Worm (Caenorhabditis elegans): ENCODE data around the gene tdp-1.

The tdp-1 gene

DNA sequence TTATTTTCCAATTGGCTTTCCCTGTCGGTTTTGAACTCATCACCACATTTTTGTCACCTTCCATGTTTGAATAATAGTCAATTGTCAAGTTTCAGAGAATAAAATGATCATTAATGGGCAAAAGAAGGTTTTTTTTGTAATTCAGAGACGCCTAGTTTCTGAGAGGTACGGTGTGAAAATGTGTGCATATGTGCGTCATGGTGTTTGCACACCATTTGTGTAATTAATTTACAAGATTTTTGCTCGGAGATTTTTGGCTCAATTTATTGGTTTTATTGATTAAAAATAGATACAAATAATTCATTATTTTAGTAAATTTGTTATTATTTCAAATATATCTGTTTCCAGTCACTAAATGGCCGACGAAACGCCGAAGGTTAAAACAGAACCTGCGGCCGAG is at the start of gene tdp-1, which contains the start of gene F44G4.3:
TSS of gene tdp-1 (plus strand) at position 347 of the 400 bp plus-strand sequence.
TSS of gene F44G4.3 (minus strand) at position 184 of the 400 bp plus-strand sequence.
- no peak for TF ChIP-seq tab-1 (GFP tag; IDR thresholded peaks at IDR 0.05)
- TF ChIP-seq flt-1 (GFP tag; IDR thresholded peaks at IDR 0.05) = no peak
- TF ChIP-seq ztf-29 (GFP tag; IDR thresholded peaks at IDR 0.05) = no peak
- TF ChIP-seq ztf-23 (GFP tag; IDR thresholded peaks at IDR 0.05) = no peak
- TF ChIP-seq cog-1 (tag; optimal IDR thresholded peaks at IDR 0.05) = no peak
- TF ChIP-seq ref-1 (GFP tag; conservative IDR thresholded peaks at IDR 0.05) = no peak
- TF ChIP-seq klf-2 (GFP tag; conservative IDR thresholded peaks at IDR 0.05) = no peak
- no peak for TF ChIP-seq T22C8.4 (GFP tag; IDR thresholded peaks at IDR 0.05)
- no peak for TF ChIP-seq med-1 (GFP tag; optimal IDR thresholded peaks at IDR 0.05; ENCODE audit: insufficient read depth)

DNA sequence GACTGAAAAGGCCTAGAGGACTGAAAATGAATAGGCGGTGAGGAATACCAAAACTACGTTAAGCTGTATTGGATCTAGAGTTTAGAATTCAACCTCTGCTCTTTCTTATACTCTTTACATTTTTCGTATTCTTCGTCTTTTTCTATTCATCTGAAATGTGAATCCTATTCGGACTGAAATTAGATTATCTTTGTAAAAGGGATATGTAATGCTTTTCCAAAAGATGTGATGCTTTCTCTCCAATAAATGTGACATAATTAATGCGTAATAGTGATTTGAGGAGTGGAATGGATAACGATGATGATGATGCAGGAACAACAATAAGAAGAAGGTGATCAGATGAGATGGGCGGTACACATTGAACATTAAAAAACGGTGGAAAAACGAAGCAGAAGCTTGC is 49.0 kb upstream of the tdp-1 start:
- TF ChIP-seq med-1 (GFP tag; optimal IDR thresholded peaks at IDR 0.05; ENCODE audit: insufficient read depth) (no peak), ref-1 (GFP tag; conservative IDR thresholded peaks at IDR 0.05) (no peak), cog-1 (tag; optimal IDR thresholded peaks at IDR 0.05) (no peak), tab-1 (GFP tag; IDR thresholded peaks at IDR 0.05) (no peak), ztf-23 (GFP tag; IDR thresholded peaks at IDR 0.05) (no peak), ztf-29 (GFP tag; IDR thresholded peaks at IDR 0.05) (no peak), flt-1 (GFP tag; IDR thresholded peaks at IDR 0.05) (no peak), klf-2 (GFP tag; conservative IDR thresholded peaks at IDR 0.05) (no peak), T22C8.4 (GFP tag; IDR thresholded peaks at IDR 0.05) (no peak)

DNA sequence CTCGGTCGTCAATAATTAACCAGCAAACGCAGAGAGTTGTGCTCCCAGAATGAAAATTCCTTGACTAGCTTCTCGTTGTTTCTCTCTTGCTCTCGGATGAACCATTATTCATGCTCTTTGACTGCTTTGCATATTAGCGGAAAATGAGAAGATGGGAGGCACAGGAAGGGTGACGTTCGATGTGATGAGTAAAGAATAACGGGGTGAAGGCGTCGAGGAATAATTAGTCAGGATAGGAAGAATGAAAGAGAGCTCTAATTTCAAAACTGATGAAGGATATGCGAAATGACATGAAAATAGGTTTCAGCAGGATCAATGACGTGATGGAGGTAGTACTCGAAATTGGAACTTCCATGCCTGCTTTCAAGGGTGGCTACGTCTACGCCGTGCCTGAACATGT is 46.4 kb upstream of the tdp-1 start:
- TF ChIP-seq ztf-29 (GFP tag; IDR thresholded peaks at IDR 0.05) (no peak), cog-1 (tag; optimal IDR thresholded peaks at IDR 0.05) (no peak), flt-1 (GFP tag; IDR thresholded peaks at IDR 0.05) (no peak), klf-2 (GFP tag; conservative IDR thresholded peaks at IDR 0.05) (no peak), ref-1 (GFP tag; conservative IDR thresholded peaks at IDR 0.05) (no peak)

DNA sequence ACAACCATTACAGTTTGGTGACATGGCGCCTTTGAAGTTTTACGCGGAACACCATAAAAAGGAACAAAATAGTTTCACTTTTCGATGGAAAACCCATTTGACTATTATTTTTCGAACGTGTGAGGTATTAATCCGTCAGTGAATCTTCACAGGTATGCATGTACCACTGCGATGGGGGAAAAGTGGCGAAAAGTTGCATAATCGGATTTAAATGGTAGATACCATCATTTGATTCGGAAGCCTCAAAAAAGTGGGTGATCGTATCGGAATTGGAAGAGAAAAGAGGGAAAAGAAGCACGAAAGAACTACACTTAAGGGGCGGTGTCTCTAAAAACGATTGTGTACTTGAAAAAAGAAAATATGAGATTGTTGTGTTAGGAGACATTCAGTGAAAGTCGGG is 43.9 kb upstream of the tdp-1 start:
- TF ChIP-seq cog-1 (tag; optimal IDR thresholded peaks at IDR 0.05) = no peak
- TF ChIP-seq flt-1 (GFP tag; IDR thresholded peaks at IDR 0.05) = no peak
- TF ChIP-seq klf-2 (GFP tag; conservative IDR thresholded peaks at IDR 0.05) = no peak
- TF ChIP-seq T22C8.4 (GFP tag; IDR thresholded peaks at IDR 0.05) = no peak
- no peak for TF ChIP-seq tab-1 (GFP tag; IDR thresholded peaks at IDR 0.05)

DNA sequence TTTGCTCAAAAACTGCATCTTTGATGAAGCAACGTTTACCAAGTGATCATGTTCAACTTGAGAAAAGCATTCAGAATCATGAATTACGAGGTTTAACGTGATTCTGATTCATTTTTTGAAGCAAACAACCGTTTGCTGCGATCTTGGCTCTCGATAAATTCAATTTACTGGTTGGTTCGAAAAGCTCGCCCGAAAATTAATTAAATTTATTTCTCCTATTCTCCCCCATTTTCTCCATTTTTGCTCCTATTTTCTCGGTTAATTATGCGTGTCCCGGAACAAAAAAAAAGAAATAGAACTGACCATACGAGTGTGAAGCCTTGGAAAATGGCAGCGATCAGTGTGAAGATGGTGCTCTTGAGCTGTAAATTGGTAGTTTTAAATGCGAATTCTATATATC is 40.7 kb upstream of the tdp-1 start:
- no peak for TF ChIP-seq med-1 (GFP tag; optimal IDR thresholded peaks at IDR 0.05; ENCODE audit: insufficient read depth)
- TF ChIP-seq cog-1 (tag; optimal IDR thresholded peaks at IDR 0.05) = no peak
- no peak for TF ChIP-seq tab-1 (GFP tag; IDR thresholded peaks at IDR 0.05)
- no peak for TF ChIP-seq ref-1 (GFP tag; conservative IDR thresholded peaks at IDR 0.05)
- TF ChIP-seq T22C8.4 (GFP tag; IDR thresholded peaks at IDR 0.05) = no peak
- no peak for TF ChIP-seq flt-1 (GFP tag; IDR thresholded peaks at IDR 0.05)
- no peak for TF ChIP-seq ztf-29 (GFP tag; IDR thresholded peaks at IDR 0.05)
- no peak for TF ChIP-seq klf-2 (GFP tag; conservative IDR thresholded peaks at IDR 0.05)
- no peak for TF ChIP-seq ztf-23 (GFP tag; IDR thresholded peaks at IDR 0.05)

DNA sequence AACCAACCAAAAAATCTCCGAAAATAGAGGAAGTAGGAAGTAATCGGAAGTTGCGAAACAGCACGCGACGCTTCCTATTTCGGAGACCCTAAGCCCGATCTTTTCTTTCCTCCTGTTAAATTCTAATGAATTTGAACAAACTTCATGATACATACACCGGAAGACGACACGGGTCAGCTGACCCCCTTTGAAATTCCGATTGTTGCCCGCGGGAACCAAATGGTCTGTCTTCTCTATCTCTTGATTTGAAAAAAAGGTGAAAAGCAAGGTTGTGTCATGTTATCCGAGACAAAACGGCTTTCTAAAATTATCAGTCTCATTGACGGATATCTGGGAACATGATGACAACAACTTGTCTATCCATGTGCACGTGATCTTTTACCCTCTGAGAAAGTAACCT is 38.5 kb upstream of the tdp-1 start:
- TF ChIP-seq T22C8.4 (GFP tag; IDR thresholded peaks at IDR 0.05) (no peak), ztf-29 (GFP tag; IDR thresholded peaks at IDR 0.05) (no peak), tab-1 (GFP tag; IDR thresholded peaks at IDR 0.05) (no peak), ref-1 (GFP tag; conservative IDR thresholded peaks at IDR 0.05) (no peak), klf-2 (GFP tag; conservative IDR thresholded peaks at IDR 0.05) (no peak), ztf-23 (GFP tag; IDR thresholded peaks at IDR 0.05) (no peak), flt-1 (GFP tag; IDR thresholded peaks at IDR 0.05) (no peak), cog-1 (tag; optimal IDR thresholded peaks at IDR 0.05) (no peak), med-1 (GFP tag; optimal IDR thresholded peaks at IDR 0.05; ENCODE audit: insufficient read depth) (no peak)

DNA sequence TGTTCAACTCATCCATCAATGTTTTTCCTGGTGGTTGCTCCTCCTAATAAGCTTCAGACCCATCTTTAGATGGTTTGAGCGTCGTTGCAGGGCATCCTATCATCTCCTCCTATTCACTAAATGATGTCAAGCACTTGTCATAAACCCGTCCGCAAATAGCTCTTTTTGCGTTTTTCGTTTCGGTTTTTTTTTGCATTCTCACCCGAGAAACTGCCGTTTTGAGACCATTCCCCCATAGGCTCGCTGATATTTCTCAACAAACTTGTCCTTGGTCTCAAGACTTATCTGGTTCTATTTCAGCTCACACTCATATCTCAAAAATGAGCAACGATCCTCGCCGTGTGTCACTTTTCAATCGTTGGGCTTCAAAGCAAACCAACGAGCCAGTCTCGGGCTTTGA is 37.2 kb upstream of the tdp-1 start, which contains the start of gene cal-2:
TSS of gene cal-2 (plus strand) at position 301 of the 400 bp plus-strand sequence.
- TF ChIP-seq tab-1 (GFP tag; IDR thresholded peaks at IDR 0.05) = no peak

DNA sequence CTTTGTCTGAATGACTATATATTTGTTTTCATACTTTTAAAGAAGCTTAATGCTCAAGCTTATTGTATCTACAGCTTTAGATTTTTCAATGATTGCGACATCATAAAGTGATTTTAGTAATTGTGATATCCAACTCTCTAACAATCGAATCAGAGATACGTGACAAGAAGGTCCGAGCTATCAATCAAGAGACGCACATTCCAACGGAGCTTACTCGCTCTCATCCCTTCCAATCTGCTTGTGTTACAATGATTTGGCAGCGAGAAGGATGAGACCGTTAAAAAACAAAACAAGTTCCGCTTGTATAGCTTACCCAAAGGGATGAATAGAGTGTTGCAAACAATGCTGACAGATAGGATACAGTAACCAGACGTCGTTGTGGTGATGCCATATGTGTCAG is 36.2 kb upstream of the tdp-1 start:
- TF ChIP-seq klf-2 (GFP tag; conservative IDR thresholded peaks at IDR 0.05) (no peak), med-1 (GFP tag; optimal IDR thresholded peaks at IDR 0.05; ENCODE audit: insufficient read depth) (no peak), flt-1 (GFP tag; IDR thresholded peaks at IDR 0.05) (no peak), T22C8.4 (GFP tag; IDR thresholded peaks at IDR 0.05) (no peak)

DNA sequence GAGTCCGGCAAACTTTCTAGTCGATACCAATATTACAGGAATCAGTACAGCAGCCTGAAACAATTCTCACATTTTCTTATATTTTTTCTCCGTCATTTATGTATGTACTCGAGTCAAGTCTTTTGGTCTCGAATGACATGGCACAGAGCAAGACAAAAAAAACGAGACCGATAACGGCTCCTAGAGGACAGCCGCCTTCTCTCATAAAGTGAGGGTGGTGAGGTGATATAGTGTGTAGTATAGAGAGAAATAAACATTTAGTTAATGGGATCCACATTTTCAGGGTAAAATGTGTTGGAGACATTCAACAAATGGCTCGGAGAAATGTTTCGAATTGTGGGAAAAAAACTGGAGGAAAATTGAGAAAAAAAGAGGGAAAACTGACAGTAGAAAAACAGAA is 35.4 kb upstream of the tdp-1 start:
- no peak for TF ChIP-seq ztf-29 (GFP tag; IDR thresholded peaks at IDR 0.05)
- TF ChIP-seq cog-1 (tag; optimal IDR thresholded peaks at IDR 0.05) = no peak
- no peak for TF ChIP-seq ztf-23 (GFP tag; IDR thresholded peaks at IDR 0.05)
- TF ChIP-seq klf-2 (GFP tag; conservative IDR thresholded peaks at IDR 0.05) = no peak
- no peak for TF ChIP-seq med-1 (GFP tag; optimal IDR thresholded peaks at IDR 0.05; ENCODE audit: insufficient read depth)
- TF ChIP-seq ref-1 (GFP tag; conservative IDR thresholded peaks at IDR 0.05) = no peak
- TF ChIP-seq flt-1 (GFP tag; IDR thresholded peaks at IDR 0.05) = no peak
- no peak for TF ChIP-seq T22C8.4 (GFP tag; IDR thresholded peaks at IDR 0.05)
- no peak for TF ChIP-seq tab-1 (GFP tag; IDR thresholded peaks at IDR 0.05)

DNA sequence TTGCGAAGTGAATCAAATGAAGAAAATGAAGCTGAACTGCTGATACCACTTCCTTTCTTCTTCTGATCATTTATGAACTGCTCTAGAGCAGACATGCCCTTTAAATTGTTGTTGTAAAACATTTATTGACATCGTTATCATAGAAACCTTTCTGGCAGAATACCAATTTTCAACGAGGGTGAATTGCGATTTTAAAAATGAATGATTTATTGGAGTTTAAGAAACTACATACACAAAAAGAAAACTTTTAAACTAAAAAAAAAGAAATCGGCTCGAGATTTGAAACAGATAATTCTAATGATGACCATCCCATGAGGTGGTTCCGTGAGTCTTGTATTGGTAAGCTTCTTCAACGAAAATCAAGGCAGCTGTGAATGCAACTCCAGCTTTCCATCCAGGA is 33.6 kb upstream of the tdp-1 start, which contains the start of gene sftd-3:
TSS of gene sftd-3 (minus strand) at position 101 of the 400 bp plus-strand sequence.
- TF ChIP-seq flt-1 (GFP tag; IDR thresholded peaks at IDR 0.05) (no peak), cog-1 (tag; optimal IDR thresholded peaks at IDR 0.05) (no peak), ztf-29 (GFP tag; IDR thresholded peaks at IDR 0.05) (no peak), ref-1 (GFP tag; conservative IDR thresholded peaks at IDR 0.05) (no peak), tab-1 (GFP tag; IDR thresholded peaks at IDR 0.05) (no peak), ztf-23 (GFP tag; IDR thresholded peaks at IDR 0.05) (no peak), T22C8.4 (GFP tag; IDR thresholded peaks at IDR 0.05) (no peak), med-1 (GFP tag; optimal IDR thresholded peaks at IDR 0.05; ENCODE audit: insufficient read depth) (no peak)

DNA sequence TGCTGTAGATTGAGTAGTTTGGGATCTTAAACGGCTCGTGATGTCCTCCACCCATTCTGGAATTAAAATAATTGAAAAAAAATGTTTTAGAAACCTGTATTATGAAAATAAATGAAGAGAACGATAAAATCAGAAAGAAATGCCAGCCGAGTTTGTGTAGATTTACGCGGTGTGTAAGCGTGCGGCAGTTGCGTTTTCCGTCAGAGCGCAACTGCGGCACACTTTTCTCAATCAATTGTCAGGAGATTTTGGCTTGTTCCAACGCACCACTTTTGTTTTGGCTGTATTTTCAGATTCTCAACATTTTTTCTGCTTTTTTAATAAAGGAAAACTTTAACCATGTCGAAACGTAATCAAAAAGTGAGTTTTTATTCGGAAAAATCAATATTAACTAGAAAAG is 32.8 kb upstream of the tdp-1 start, which contains the start of the genes ndub-3 and C18E9.2:
TSS of gene ndub-3 (minus strand) at position 56 of the 400 bp plus-strand sequence.
TSS of gene C18E9.2 (plus strand) at position 172 of the 400 bp plus-strand sequence.
- TF ChIP-seq med-1 (GFP tag; optimal IDR thresholded peaks at IDR 0.05; ENCODE audit: insufficient read depth) (no peak), ztf-23 (GFP tag; IDR thresholded peaks at IDR 0.05) (0 out of 2 replicates have a peak, but pooled peaks have one; percentile 48)

All from whole organism, midembryonic.